Worm (Caenorhabditis elegans): ENCODE results near the gene dmsr-15.

DNA sequence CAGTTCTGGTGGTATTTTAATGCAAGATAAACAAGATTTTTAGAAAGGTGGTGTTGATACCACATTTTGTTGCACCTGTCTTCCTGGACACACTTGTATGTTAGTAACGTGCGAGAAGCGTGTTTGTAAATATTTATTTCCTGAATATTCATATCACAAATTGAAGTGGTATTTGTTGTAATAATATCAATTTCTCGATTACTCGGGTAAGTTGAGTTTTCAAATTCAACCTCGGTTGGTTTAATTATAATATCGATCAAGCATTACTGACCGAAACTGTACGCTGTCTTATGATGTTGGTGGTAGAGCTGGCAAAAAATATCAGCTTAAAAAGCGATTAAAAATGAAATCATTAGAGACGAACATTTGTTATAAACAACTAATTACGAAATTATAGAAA is 24.7 kb downstream of the dmsr-15 start, which contains the start of gene dmsr-11:
- no peak for TF ChIP-seq him-1 (tag; optimal IDR thresholded peaks at IDR 0.05)
- TF ChIP-seq W03F9.2 (tag; optimal IDR thresholded peaks at IDR 0.05) = no peak
- no peak for TF ChIP-seq dao-5 (tag; optimal IDR thresholded peaks at IDR 0.05)
